Fruit fly (Drosophila melanogaster) whole organism, pupa: Measurements from ENCODE around the gene NT1.

Experiments
- Snoo ChIP-seq: fragments of 200-800 bp; sonication (Bioruptor generic); optimal IDR thresholded peaks from 3 replicates; lab custom pipeline; 2017; ENCODE audit warnings: missing biosample characterization, mild to moderate bottlenecking, missing genetic modification characterization, inconsistent platforms
- gl ChIP-seq: fragments of 200-800 bp; sonication (Bioruptor generic); optimal IDR thresholded peaks from 2 replicates; lab custom pipeline; 2018; ENCODE audit warnings: missing biosample characterization, mild to moderate bottlenecking, missing genetic modification characterization

DNA sequence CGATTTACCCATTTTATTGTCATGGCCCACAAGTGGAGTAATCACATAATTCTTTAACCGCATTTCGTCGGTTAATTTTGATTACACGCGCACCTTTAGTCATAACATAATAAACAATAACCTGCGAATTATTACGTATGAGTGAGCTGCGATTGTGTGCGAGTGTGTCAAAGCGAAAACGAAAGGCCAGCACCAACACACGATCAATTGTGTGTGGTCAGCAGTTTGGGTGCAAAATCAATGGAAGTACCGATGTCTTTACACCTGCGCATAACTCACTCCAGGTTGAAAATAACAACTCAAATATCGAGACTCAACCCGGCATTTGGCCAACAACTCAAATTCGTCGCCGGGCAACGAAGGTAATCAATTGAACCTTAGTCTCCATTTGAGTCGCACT, 26.2 kb upstream of the NT1 start:
- TF ChIP-seq gl (no peak), Snoo (tag; lab: Kevin White, UChicago) (no peak)
